Worm (Caenorhabditis elegans) whole organism, L1 larva: ENCODE measurements around the gene F08D12.7.

Experiments used
- C04F5.9 ChIP-seq: sonication (generic microtip); optimal IDR thresholded peaks from 2 replicates; lab custom pipeline; 2016; ENCODE audit warnings: missing genetic modification characterization, missing compliant biosample characterization
- C34B4.2 ChIP-seq: sonication (generic microtip); optimal IDR thresholded peaks from 2 replicates; lab custom pipeline; 2017; ENCODE audit warnings: mild to moderate bottlenecking, missing genetic modification characterization, missing compliant biosample characterization
- F16B12.6 ChIP-seq: fragments of 150-350 bp; optimal IDR thresholded peaks from 2 replicates; lab custom pipeline; 2014; ENCODE audit warnings: missing biosample characterization, missing genetic modification characterization
- Y116A8C.19 ChIP-seq: sonication (generic microtip); optimal IDR thresholded peaks from 2 replicates; lab custom pipeline; 2016; ENCODE audit warnings: missing compliant biosample characterization, missing genetic modification characterization, borderline replicate concordance
- aha-1 ChIP-seq: fragments of 150-350 bp; optimal IDR thresholded peaks from 2 replicates; lab custom pipeline; 2014; ENCODE audit warnings: missing biosample characterization, missing genetic modification characterization
- alr-1 ChIP-seq: fragments of 200-800 bp; sonication (Bioruptor generic); optimal IDR thresholded peaks from 2 replicates; lab custom pipeline; 2018; ENCODE audit warnings: borderline replicate concordance, mild to moderate bottlenecking, missing genetic modification characterization, missing compliant biosample characterization
- aly-2 ChIP-seq: fragments of 150-350 bp; optimal IDR thresholded peaks from 2 replicates; lab custom pipeline; 2014; ENCODE audit warnings: missing biosample characterization, missing genetic modification characterization
- blmp-1 ChIP-seq: fragments of 150-350 bp; optimal IDR thresholded peaks from 2 replicates; lab custom pipeline; 2014; ENCODE audit warnings: missing biosample characterization, missing genetic modification characterization
- ceh-8 ChIP-seq: fragments of 200-800 bp; sonication (Bioruptor generic); optimal IDR thresholded peaks from 2 replicates; lab custom pipeline; 2018; ENCODE audit warnings: mild to moderate bottlenecking, missing genetic modification characterization, moderate library complexity, missing compliant biosample characterization
- ceh-88 ChIP-seq: fragments of 200-800 bp; sonication (Bioruptor generic); IDR thresholded peaks from 2 replicates; pipeline ENCODE4 v1.3.6; 2022; ENCODE audit warnings: missing genetic modification characterization, missing compliant biosample characterization
- dpl-1 ChIP-seq, 3 experiments: fragments of 150-350 bp in 2 of 3; sonication (generic microtip) in 1 of 3; optimal IDR thresholded peaks; 2 replicates each; lab custom pipeline; 2014 to 2017; ENCODE audit warnings: missing biosample characterization in 3 of 3, missing genetic modification characterization in 3 of 3, missing genetic modification reagents in 3 of 3
- dsc-1 ChIP-seq: sonication (generic microtip); optimal IDR thresholded peaks from 2 replicates; lab custom pipeline; 2016; ENCODE audit warnings: mild to moderate bottlenecking, missing genetic modification characterization, missing compliant biosample characterization
- efl-1 ChIP-seq, 4 experiments: fragments of 150-350 bp; optimal IDR thresholded peaks in 3 of 4; peaks in 1 of 4; 1 replicate in 1 of 4; 2 replicates in 3 of 4; lab custom pipeline; 2014; ENCODE audit warnings: missing biosample characterization in 2 of 4, missing genetic modification characterization in 2 of 4, missing genetic modification reagents in 2 of 4
- efl-3 ChIP-seq: fragments of 200-800 bp; sonication (Bioruptor generic); optimal IDR thresholded peaks from 2 replicates; lab custom pipeline; 2018; ENCODE audit warnings: mild to moderate bottlenecking, missing genetic modification characterization, missing compliant biosample characterization
- egl-13 ChIP-seq: sonication (generic microtip); optimal IDR thresholded peaks from 2 replicates; lab custom pipeline; 2016; ENCODE audit warnings: missing genotype, missing genetic modification reagents, missing genetic modification characterization, missing compliant biosample characterization
- egl-27 ChIP-seq, 2 experiments: fragments of 150-350 bp in 1 of 2; sonication (generic microtip); optimal IDR thresholded peaks; 3 replicates each; lab custom pipeline; 2017 to 2018; ENCODE audit warnings: missing biosample characterization in 2 of 2, missing genetic modification characterization in 2 of 2, missing genetic modification reagents in 2 of 2
- hlh-17 ChIP-seq: fragments of 200-800 bp; sonication (Bioruptor generic); optimal IDR thresholded peaks from 2 replicates; lab custom pipeline; 2018; ENCODE audit warnings: missing genetic modification characterization, mild to moderate bottlenecking, missing compliant biosample characterization, moderate library complexity, borderline replicate concordance
- hlh-4 ChIP-seq: sonication (generic microtip); optimal IDR thresholded peaks from 2 replicates; lab custom pipeline; 2016; ENCODE audit warnings: mild to moderate bottlenecking, missing genetic modification characterization, missing compliant biosample characterization
- hpl-2 ChIP-seq: fragments of 150-350 bp; optimal IDR thresholded peaks from 2 replicates; lab custom pipeline; 2014; ENCODE audit warnings: missing biosample characterization, missing genetic modification reagents, missing genetic modification characterization
- irx-1 ChIP-seq: sonication (generic microtip); optimal IDR thresholded peaks from 2 replicates; lab custom pipeline; 2016; ENCODE audit warnings: missing genetic modification characterization, missing compliant biosample characterization
- isw-1 ChIP-seq: fragments of 200-800 bp; sonication (Bioruptor generic); IDR thresholded peaks from 2 replicates; pipeline ENCODE4 v1.3.6; 2022; ENCODE audit warnings: missing genetic modification characterization, missing compliant biosample characterization
- jun-1 ChIP-seq: fragments of 150-350 bp; optimal IDR thresholded peaks from 2 replicates; lab custom pipeline; 2014; ENCODE audit warnings: missing biosample characterization, missing genetic modification reagents, missing genetic modification characterization
- lin-15B ChIP-seq: fragments of 150-350 bp; sonication (generic microtip); optimal IDR thresholded peaks from 3 replicates; lab custom pipeline; 2014; ENCODE audit warnings: missing biosample characterization, missing genetic modification characterization
- lin-35 ChIP-seq, 2 experiments: fragments of 150-350 bp; optimal IDR thresholded peaks; 2 replicates each; lab custom pipeline; 2014; ENCODE audit warnings: missing biosample characterization in 2 of 2, missing genetic modification characterization in 2 of 2, missing genetic modification reagents in 2 of 2
- lin-39 ChIP-seq: fragments of 150-350 bp; optimal IDR thresholded peaks from 2 replicates; lab custom pipeline; 2014; ENCODE audit warnings: missing biosample characterization, missing genetic modification reagents, missing genetic modification characterization
- lsy-2 ChIP-seq, 2 experiments: fragments of 150-350 bp; optimal IDR thresholded peaks; 2 replicates each; lab custom pipeline; 2014; ENCODE audit warnings: missing biosample characterization in 2 of 2, missing genetic modification characterization in 2 of 2
- mdl-1 ChIP-seq, 2 experiments: fragments of 150-350 bp; optimal IDR thresholded peaks; 2 replicates each; lab custom pipeline; 2014 to 2017; ENCODE audit warnings: missing biosample characterization in 2 of 2, missing genetic modification characterization in 2 of 2, inconsistent platforms in 1 of 2
- mef-2 ChIP-seq: fragments of 150-350 bp; optimal IDR thresholded peaks from 2 replicates; lab custom pipeline; 2014; ENCODE audit warnings: missing biosample characterization, missing genetic modification characterization
- nhr-12 ChIP-seq: sonication (generic microtip); optimal IDR thresholded peaks from 2 replicates; lab custom pipeline; 2017; ENCODE audit warnings: missing biosample characterization, missing genetic modification characterization
- nhr-28 ChIP-seq: fragments of 150-350 bp; optimal IDR thresholded peaks from 2 replicates; lab custom pipeline; 2014; ENCODE audit warnings: missing biosample characterization, missing genetic modification characterization
- nhr-47 ChIP-seq: sonication (generic microtip); optimal IDR thresholded peaks from 2 replicates; lab custom pipeline; 2016; ENCODE audit warnings: mild to moderate bottlenecking, missing genetic modification characterization, moderate library complexity, missing compliant biosample characterization
- nhr-77 ChIP-seq: fragments of 150-350 bp; optimal IDR thresholded peaks from 2 replicates; lab custom pipeline; 2014; ENCODE audit warnings: missing biosample characterization, missing genetic modification characterization
- nhr-85 ChIP-seq: sonication (generic microtip); peaks from one replicate; lab custom pipeline; 2016; ENCODE audit warnings: missing genetic modification characterization, inconsistent platforms, missing compliant biosample characterization
- nhr-90 ChIP-seq: sonication (generic microtip); optimal IDR thresholded peaks from 2 replicates; lab custom pipeline; 2016; ENCODE audit warnings: mild to moderate bottlenecking, missing genetic modification characterization, missing compliant biosample characterization; ENCODE audit not compliant: poor library complexity
- snpc-4 ChIP-seq: fragments of 150-350 bp; optimal IDR thresholded peaks from 2 replicates; lab custom pipeline; 2014; ENCODE audit warnings: missing biosample characterization, missing genetic modification characterization
- tbx-2 ChIP-seq: sonication (generic microtip); optimal IDR thresholded peaks from 2 replicates; lab custom pipeline; 2016; ENCODE audit warnings: missing genetic modification characterization, missing compliant biosample characterization
- tlp-1 ChIP-seq: fragments of 150-350 bp; optimal IDR thresholded peaks from 2 replicates; lab custom pipeline; 2014; ENCODE audit warnings: missing biosample characterization, missing genetic modification characterization
- unc-30 ChIP-seq: sonication (generic microtip); optimal IDR thresholded peaks from 2 replicates; lab custom pipeline; 2017; ENCODE audit warnings: missing biosample characterization, missing genetic modification characterization
- unc-62 ChIP-seq: fragments of 150-350 bp; optimal IDR thresholded peaks from 2 replicates; lab custom pipeline; 2014; ENCODE audit warnings: missing biosample characterization, missing genetic modification reagents, missing genetic modification characterization
- unc-98 ChIP-seq: fragments of 200-800 bp; sonication (Bioruptor generic); IDR thresholded peaks from 2 replicates; pipeline ENCODE4 v1.3.6; 2022; ENCODE audit warnings: missing genetic modification characterization, missing compliant biosample characterization
- xbp-1 ChIP-seq: sonication (generic microtip); optimal IDR thresholded peaks from 2 replicates; lab custom pipeline; 2016; ENCODE audit warnings: missing genetic modification characterization, missing compliant biosample characterization
- zag-1 ChIP-seq: fragments of 150-350 bp; optimal IDR thresholded peaks from 2 replicates; lab custom pipeline; 2014; ENCODE audit warnings: missing biosample characterization, missing genetic modification characterization
- ztf-4 ChIP-seq: fragments of 150-350 bp; optimal IDR thresholded peaks from 2 replicates; lab custom pipeline; 2014; ENCODE audit warnings: missing biosample characterization, missing genetic modification characterization

F08D12.7 gene

ce11 chrII:2774904-2775303 is 6.0 kb upstream of the F08D12.7 start, which contains the start of gene fbxb-111:
TSS of gene fbxb-111 (minus strand) at chrII:2775004.
- TF ChIP-seq nhr-90 (tag; lab: Kevin White, UChicago) (no peak), nhr-47 (no peak), egl-27 (tag; optimal IDR thresholded peaks at IDR 0.05; lab: Kevin White, UChicago) (no peak), unc-30 (tag; lab: Kevin White, UChicago) (no peak), dsc-1 (tag; lab: Kevin White, UChicago) (no peak), F16B12.6 (tag; lab: Kevin White, UChicago) (no peak), ceh-8 (GFP tag; lab: Kevin White, UChicago) (no peak), xbp-1 (no peak)
- TF ChIP-seq, all 84 proteins: peak for 0

ce11 chrII:2773534-2773933 is 4.6 kb upstream of the F08D12.7 start, which contains the start of gene sdz-9:
TSS of gene sdz-9 (minus strand) at chrII:2773634.
- TF ChIP-seq nhr-77 (tag; lab: Kevin White, UChicago): no peak
- TF ChIP-seq mdl-1 (tag; optimal IDR thresholded peaks at IDR 0.05; lab: Kevin White, UChicago): no peak
- no peak for TF ChIP-seq hlh-4
- no peak for TF ChIP-seq ztf-4 (tag; lab: Kevin White, UChicago)
- no peak for TF ChIP-seq tlp-1 (tag; lab: Kevin White, UChicago)

ce11 chrII:2772166-2772565 is 3.2 kb upstream of the F08D12.7 start, which contains the start of gene sdz-10:
TSS of gene sdz-10 (minus strand) at chrII:2772266.
- TF ChIP-seq snpc-4 (no peak), ceh-88 (GFP tag; lab: Robert Waterston, UW) (no peak), mef-2 (tag; lab: Kevin White, UChicago) (no peak), dpl-1 (GFP tag; optimal IDR thresholded peaks at IDR 0.05; lab: Kevin White, UChicago) (no peak), lin-39 (no peak), unc-98 (GFP tag; lab: Robert Waterston, UW) (no peak), lsy-2 (tag; optimal IDR thresholded peaks at IDR 0.05; lab: Kevin White, UChicago) (no peak), isw-1 (GFP tag; lab: Robert Waterston, UW) (no peak), nhr-12 (tag; lab: Kevin White, UChicago) (no peak), nhr-85 (tag; lab: Kevin White, UChicago) (no peak), Y116A8C.19 (tag; lab: Kevin White, UChicago) (no peak), unc-62 (GFP tag; lab: Kevin White, UChicago) (no peak)

ce11 chrII:2770788-2771187 is 1.9 kb upstream of the F08D12.7 start, which contains the start of gene fbxb-105:
TSS of gene fbxb-105 (minus strand) at chrII:2770888.
- TF ChIP-seq alr-1 (tag; lab: Kevin White, UChicago) (no peak), egl-13 (no peak), aly-2 (no peak), ceh-88 (GFP tag; lab: Robert Waterston, UW) (no peak), zag-1 (tag; lab: Kevin White, UChicago) (no peak), lin-15B (tag; lab: Kevin White, UChicago) (no peak), efl-1 (optimal IDR thresholded peaks at IDR 0.05; lab: Kevin White, UChicago) (no peak), efl-1 (GFP tag; optimal IDR thresholded peaks at IDR 0.05 in 1 of 2; lab: Kevin White, UChicago) (no peak), blmp-1 (tag; lab: Kevin White, UChicago) (no peak), efl-3 (GFP tag; lab: Kevin White, UChicago) (no peak), nhr-47 (no peak), hlh-4 (no peak), unc-30 (tag; lab: Kevin White, UChicago) (no peak)

ce11 chrII:2766331-2766730 is 2.6 kb downstream of the F08D12.7 start, which contains the start of gene F08D12.15:
TSS of gene F08D12.15 (plus strand) at chrII:2766631.
- TF ChIP-seq hlh-17 (GFP tag; lab: Kevin White, UChicago) (no peak), irx-1 (no peak), tbx-2 (tag; lab: Kevin White, UChicago) (no peak), nhr-28 (tag; lab: Kevin White, UChicago) (no peak), hpl-2 (GFP tag; lab: Kevin White, UChicago) (no peak), nhr-90 (tag; lab: Kevin White, UChicago) (no peak), lin-15B (tag; lab: Kevin White, UChicago) (no peak), C04F5.9 (no peak), mef-2 (tag; lab: Kevin White, UChicago) (no peak), alr-1 (tag; lab: Kevin White, UChicago) (no peak), aha-1 (tag; lab: Kevin White, UChicago) (no peak), lin-35 (GFP tag; optimal IDR thresholded peaks at IDR 0.05; lab: Kevin White, UChicago) (no peak), jun-1 (tag; lab: Kevin White, UChicago) (no peak), C34B4.2 (no peak)
